Fruit fly (Drosophila melanogaster) whole organism, adult: ENCODE measurements around the gene raw.
A peak's percentile ranks its signal among the peaks of the same experiment; 100 is the strongest.

ENCODE experiments used
- CG11617 ChIP-seq: fragments of 200-800 bp; sonication (Bioruptor generic); optimal IDR thresholded peaks from 2 replicates; lab custom pipeline; 2017; ENCODE audit warnings: mild to moderate bottlenecking, missing biosample characterization, missing genetic modification reagents, missing genetic modification characterization
- CG12768 ChIP-seq: fragments of 200-800 bp; sonication (Bioruptor generic); optimal IDR thresholded peaks from 2 replicates; lab custom pipeline; 2017; ENCODE audit warnings: missing biosample characterization, missing genetic modification characterization, mild to moderate bottlenecking, moderate library complexity, missing genetic modification reagents
- CG14711 ChIP-seq: fragments of 200-800 bp; sonication (Bioruptor generic); optimal IDR thresholded peaks from 2 replicates; lab custom pipeline; 2018; ENCODE audit warnings: missing biosample characterization, mild to moderate bottlenecking, missing genetic modification characterization, moderate library complexity
- CG1620 ChIP-seq: fragments of 200-800 bp; sonication (Bioruptor generic); optimal IDR thresholded peaks from 2 replicates; lab custom pipeline; 2016; ENCODE audit warnings: missing biosample characterization, missing genetic modification characterization
- CG33017 ChIP-seq: fragments of 200-800 bp; sonication (Bioruptor generic); optimal IDR thresholded peaks from 2 replicates; lab custom pipeline; 2018; ENCODE audit warnings: missing biosample characterization, mild to moderate bottlenecking, missing genetic modification characterization, moderate library complexity
- CG5204 ChIP-seq: fragments of 200-800 bp; sonication (Bioruptor generic); optimal IDR thresholded peaks from 2 replicates; lab custom pipeline; 2016; ENCODE audit warnings: missing biosample characterization, missing genetic modification characterization
- CG7045 ChIP-seq: fragments of 200-800 bp; sonication (Bioruptor generic); optimal IDR thresholded peaks from 2 replicates; lab custom pipeline; 2017; ENCODE audit warnings: missing biosample characterization, mild to moderate bottlenecking, missing genetic modification characterization
- CG7101 ChIP-seq: fragments of 200-800 bp; sonication (Bioruptor generic); optimal IDR thresholded peaks from 2 replicates; lab custom pipeline; 2018; ENCODE audit warnings: missing biosample characterization, mild to moderate bottlenecking, missing genetic modification characterization, moderate library complexity
- Clk ChIP-seq: fragments of 200-800 bp; sonication (Bioruptor generic); optimal IDR thresholded peaks from 2 replicates; lab custom pipeline; 2017; ENCODE audit warnings: missing biosample characterization, missing genetic modification characterization
- Crg-1 ChIP-seq: fragments of 200-800 bp; sonication (Bioruptor generic); optimal IDR thresholded peaks from 2 replicates; lab custom pipeline; 2016; ENCODE audit warnings: missing biosample characterization, missing genetic modification characterization
- Hr96 ChIP-seq: fragments of 200-800 bp; sonication (Bioruptor generic); optimal IDR thresholded peaks from 2 replicates; lab custom pipeline; 2016; ENCODE audit warnings: missing biosample characterization, missing genetic modification characterization
- Mnt ChIP-seq: fragments of 200-800 bp; sonication (Bioruptor generic); optimal IDR thresholded peaks from 2 replicates; lab custom pipeline; 2016; ENCODE audit warnings: missing biosample characterization, mild to moderate bottlenecking, missing genetic modification characterization
- bab1 ChIP-seq: fragments of 200-800 bp; sonication (Bioruptor generic); optimal IDR thresholded peaks from 3 replicates; lab custom pipeline; 2019; ENCODE audit warnings: missing biosample characterization, mild to moderate bottlenecking, missing genetic modification characterization, moderate library complexity
- cic ChIP-seq: fragments of 200-800 bp; sonication (Bioruptor generic); optimal IDR thresholded peaks from 2 replicates; lab custom pipeline; 2017; ENCODE audit warnings: missing biosample characterization, mild to moderate bottlenecking, missing genetic modification characterization, moderate library complexity
- cnc ChIP-seq, 2 experiments: fragments of >200 bp; optimal IDR thresholded peaks; 2 replicates each; lab custom pipeline; 2017
- kay ChIP-seq: fragments of 200-800 bp; sonication (Bioruptor generic); peaks from one replicate; lab custom pipeline; 2016; ENCODE audit warnings: missing biosample characterization, missing genetic modification characterization, borderline replicate concordance
- ovo ChIP-seq: fragments of 200-800 bp; sonication (Bioruptor generic); optimal IDR thresholded peaks from 2 replicates; lab custom pipeline; 2016; ENCODE audit warnings: missing biosample characterization, missing genetic modification characterization
- pad ChIP-seq: fragments of 200-800 bp; sonication (Bioruptor generic); optimal IDR thresholded peaks from 3 replicates; lab custom pipeline; 2017; ENCODE audit warnings: missing biosample characterization, missing genetic modification characterization, mild to moderate bottlenecking, moderate library complexity, missing genetic modification reagents
- tj ChIP-seq: fragments of 200-800 bp; sonication (Bioruptor generic); optimal IDR thresholded peaks from 3 replicates; lab custom pipeline; 2017; ENCODE audit warnings: missing biosample characterization, mild to moderate bottlenecking, missing genetic modification characterization, moderate library complexity
- toe ChIP-seq: fragments of 200-800 bp; sonication (Bioruptor generic); optimal IDR thresholded peaks from 2 replicates; lab custom pipeline; 2016; ENCODE audit warnings: missing biosample characterization, missing genetic modification characterization

The raw gene

DNA sequence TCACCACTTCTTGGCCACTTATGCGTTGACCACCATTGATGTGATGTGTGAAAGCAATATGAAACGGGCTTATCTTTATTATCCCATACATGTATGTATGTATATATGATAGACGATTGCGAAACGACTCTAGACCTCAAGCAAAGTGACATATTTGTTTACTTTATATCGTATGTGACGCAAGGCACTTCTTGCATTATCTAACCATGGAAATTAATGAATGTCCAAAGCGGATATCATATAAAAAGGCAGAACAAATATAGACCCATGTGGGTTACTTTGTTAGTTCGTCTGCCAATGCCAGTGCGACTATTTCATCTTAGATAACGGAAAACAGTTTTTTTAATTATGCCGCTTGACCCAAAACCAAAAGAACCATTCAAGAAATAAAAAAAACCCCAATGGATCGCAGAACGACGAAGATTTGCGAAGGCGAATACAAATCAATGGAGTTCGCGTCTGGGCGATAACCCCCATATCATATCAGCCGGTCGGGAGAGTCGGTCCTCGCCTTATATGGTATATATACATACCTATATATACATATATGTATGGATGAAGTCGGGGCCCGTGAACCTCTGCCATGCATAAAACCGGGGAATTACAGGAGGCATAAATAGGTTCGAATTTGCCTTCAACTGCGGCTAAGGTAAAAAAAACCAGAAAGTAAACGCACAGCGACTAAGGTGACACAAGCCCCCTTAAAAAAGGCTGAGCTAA lies 37.4 kb downstream of the raw start:
- TF ChIP-seq CG33017 (no peak), pad (no peak), Mnt (GFP tag; lab: Kevin White, UChicago) (no peak), toe (GFP tag; lab: Kevin White, UChicago) (no peak), CG12768 (GFP tag; lab: Kevin White, UChicago) (no peak), cic (GFP tag; lab: Kevin White, UChicago) (no peak), CG5204 (no peak), kay (no peak)

DNA sequence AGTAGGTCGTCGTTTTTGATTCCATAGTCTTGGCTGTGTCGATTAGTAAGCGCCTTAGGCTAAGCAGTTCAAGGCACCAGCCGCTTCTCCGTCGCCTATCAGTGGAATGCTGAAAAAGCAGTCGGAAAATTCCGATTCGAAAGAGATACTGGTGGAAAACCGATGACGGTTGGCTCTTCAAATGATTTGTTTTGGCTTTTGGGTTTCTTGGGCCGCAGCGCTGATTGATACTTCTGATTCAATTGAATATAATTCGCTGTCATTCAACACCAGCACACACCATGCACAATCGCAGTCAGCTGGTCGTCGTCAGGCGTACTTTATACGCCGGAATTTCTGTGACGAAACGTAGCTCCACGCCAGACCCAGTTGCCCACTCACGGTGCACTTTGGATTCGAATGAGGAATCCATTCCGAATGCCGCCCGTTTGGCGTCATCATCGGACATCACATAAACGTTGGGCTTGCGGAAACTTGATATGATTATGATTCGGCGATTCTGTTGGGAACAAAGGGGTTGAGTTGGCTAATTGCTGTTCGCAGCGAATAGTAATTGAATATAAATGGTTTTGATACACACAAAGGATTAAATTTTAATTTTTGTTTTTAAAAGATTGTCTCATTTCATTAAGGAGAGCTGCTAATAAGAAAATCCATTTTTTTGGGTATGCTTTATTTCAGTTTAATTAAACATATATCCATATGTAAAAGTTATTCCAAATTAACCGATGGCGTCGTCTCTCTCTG lies 39.4 kb downstream of the raw start:
- TF ChIP-seq CG11617 (GFP tag; lab: Kevin White, UChicago) = no peak
- peak; percentile 74 for TF ChIP-seq kay
- no peak for TF ChIP-seq Hr96 (GFP tag; lab: Kevin White, UChicago)
- peak; percentile 73 for TF ChIP-seq cic (GFP tag; lab: Kevin White, UChicago)
- TF ChIP-seq tj (GFP tag; lab: Kevin White, UChicago) = peak; percentile 84
- peak in 1 of 2 experiments; percentile 6 for TF ChIP-seq cnc (optimal IDR thresholded peaks at IDR 0.05; lab: Kevin White, UChicago)
- no peak for TF ChIP-seq pad

DNA sequence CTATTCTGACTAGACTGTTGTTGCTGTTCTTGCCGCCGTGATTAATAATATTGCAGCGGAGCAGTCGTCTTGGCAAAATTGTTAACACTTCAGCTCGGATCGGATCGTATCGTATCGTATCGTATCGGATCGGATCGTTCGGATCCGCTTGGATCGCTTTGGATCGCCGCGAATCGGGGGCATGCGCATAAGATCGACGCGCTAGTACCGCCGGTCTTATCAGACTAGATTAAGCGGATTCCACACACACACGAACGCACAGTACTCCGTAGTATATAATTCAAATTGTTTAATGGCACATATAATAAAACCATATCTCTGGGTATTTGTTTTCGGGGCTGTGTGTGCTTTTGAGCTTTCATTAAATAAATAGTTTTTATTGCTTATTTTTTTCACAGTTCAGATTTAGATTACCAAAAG lies 40.6 kb downstream of the raw start:
- no peak for TF ChIP-seq CG14711
- TF ChIP-seq Hr96 (GFP tag; lab: Kevin White, UChicago) = peak; percentile 43
- peak; percentile 23 for TF ChIP-seq CG7101 (tag; lab: Kevin White, UChicago)
- TF ChIP-seq Clk (GFP tag; lab: Kevin White, UChicago) = no peak
- peak; percentile 51 for TF ChIP-seq CG7045
- TF ChIP-seq Mnt (GFP tag; lab: Kevin White, UChicago) = peak; percentile 56
- TF ChIP-seq ovo = no peak
- TF ChIP-seq CG11617 (GFP tag; lab: Kevin White, UChicago) = no peak
- TF ChIP-seq tj (GFP tag; lab: Kevin White, UChicago) = peak; percentile 34
- TF ChIP-seq CG33017 = peak; percentile 48
- no peak for TF ChIP-seq toe (GFP tag; lab: Kevin White, UChicago)
- TF ChIP-seq CG1620 (GFP tag; lab: Kevin White, UChicago) = peak; percentile 2
- no peak for TF ChIP-seq Crg-1 (GFP tag; lab: Kevin White, UChicago)
- no peak for TF ChIP-seq cnc (optimal IDR thresholded peaks at IDR 0.05; lab: Kevin White, UChicago)
- peak; percentile 96 for TF ChIP-seq cic (GFP tag; lab: Kevin White, UChicago)
- peak; percentile 4 for TF ChIP-seq bab1 (GFP tag; lab: Kevin White, UChicago)
- peak; percentile 99 for TF ChIP-seq kay
- no peak for TF ChIP-seq pad
- TF ChIP-seq CG12768 (GFP tag; lab: Kevin White, UChicago) = peak; percentile 74
- no peak for TF ChIP-seq CG5204

DNA sequence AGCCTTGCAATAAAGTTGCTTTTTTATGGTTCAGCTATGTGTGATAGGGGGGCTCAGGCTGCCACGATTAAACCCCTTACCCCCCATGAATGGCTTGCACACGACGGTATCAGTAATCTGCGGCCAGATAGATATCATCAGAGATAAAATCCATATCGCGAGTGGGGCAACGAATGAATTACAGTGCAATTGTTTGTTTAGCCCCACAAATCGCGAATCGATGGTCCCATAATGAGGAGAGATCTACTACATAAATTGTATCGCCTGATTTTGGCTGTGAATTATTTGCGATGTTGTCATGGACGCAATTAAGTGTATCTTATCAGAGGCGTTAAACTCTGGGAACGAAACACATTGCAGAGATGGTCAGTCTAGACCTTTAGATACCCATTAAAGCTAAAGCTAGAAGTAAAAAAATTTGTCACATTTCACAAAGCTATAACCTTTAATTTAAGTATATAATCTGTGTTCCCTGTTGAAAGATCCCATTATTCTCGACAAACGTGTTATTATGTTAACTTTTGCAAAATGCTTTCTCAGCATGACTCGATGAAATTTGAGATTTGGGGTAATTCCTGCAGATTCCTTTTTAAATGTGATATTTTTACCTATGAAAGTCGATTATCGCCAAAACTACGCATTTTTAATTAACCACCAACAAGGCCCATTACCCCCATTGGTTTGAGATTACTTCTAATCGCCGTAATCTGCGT lies 42.4 kb downstream of the raw start:
- TF ChIP-seq bab1 (GFP tag; lab: Kevin White, UChicago) (no peak), CG33017 (peak; percentile 29), kay (peak; percentile 53), ovo (no peak), Mnt (GFP tag; lab: Kevin White, UChicago) (peak; percentile 13), CG7045 (peak; percentile 46), tj (GFP tag; lab: Kevin White, UChicago) (no peak), CG5204 (no peak), CG12768 (GFP tag; lab: Kevin White, UChicago) (peak; percentile 9), cic (GFP tag; lab: Kevin White, UChicago) (peak; percentile 74), Hr96 (GFP tag; lab: Kevin White, UChicago) (peak; percentile 28), CG14711 (peak; percentile 9), pad (peak; percentile 18), CG1620 (GFP tag; lab: Kevin White, UChicago) (no peak), CG7101 (tag; lab: Kevin White, UChicago) (no peak), cnc (optimal IDR thresholded peaks at IDR 0.05; lab: Kevin White, UChicago) (peak; percentile 12 to 78), Clk (GFP tag; lab: Kevin White, UChicago) (no peak)

DNA sequence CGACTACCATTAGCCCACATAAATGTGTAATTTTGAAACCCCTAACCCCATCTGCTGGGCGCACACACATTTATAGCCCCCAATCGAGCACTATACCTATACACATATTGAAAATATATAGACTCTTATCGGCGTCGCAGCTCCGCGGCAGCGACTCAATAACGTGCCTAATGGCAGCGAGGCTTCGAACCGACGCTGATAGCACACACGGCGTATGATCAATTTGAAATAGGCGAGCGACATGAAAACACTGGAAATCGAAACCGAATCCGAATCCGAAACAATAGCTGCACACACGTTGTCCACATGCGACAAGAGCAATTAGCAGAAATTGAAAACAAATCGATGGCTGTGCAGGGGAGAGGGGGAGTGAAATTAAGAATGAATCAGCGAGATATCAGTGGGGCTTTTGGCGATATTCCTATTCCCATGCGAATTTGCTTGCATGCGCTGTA lies 46.2 kb downstream of the raw start:
- TF ChIP-seq Hr96 (GFP tag; lab: Kevin White, UChicago) (peak; percentile 10), Clk (GFP tag; lab: Kevin White, UChicago) (peak; percentile 18), CG7045 (no peak), CG14711 (peak; percentile 29), CG7101 (tag; lab: Kevin White, UChicago) (peak; percentile 37), CG1620 (GFP tag; lab: Kevin White, UChicago) (no peak), bab1 (GFP tag; lab: Kevin White, UChicago) (peak; percentile 46), Crg-1 (GFP tag; lab: Kevin White, UChicago) (no peak), cic (GFP tag; lab: Kevin White, UChicago) (peak; percentile 89), cnc (optimal IDR thresholded peaks at IDR 0.05; lab: Kevin White, UChicago) (peak in 1 of 2 experiments; percentile 18), tj (GFP tag; lab: Kevin White, UChicago) (peak; percentile 93), Mnt (GFP tag; lab: Kevin White, UChicago) (peak; percentile 87), toe (GFP tag; lab: Kevin White, UChicago) (no peak), kay (peak; percentile 95), CG33017 (peak; percentile 17), CG12768 (GFP tag; lab: Kevin White, UChicago) (peak; percentile 45)
